Fruit fly (Drosophila melanogaster): Measurements from ENCODE around the gene Gr93a.

The Gr93a gene

DNA sequence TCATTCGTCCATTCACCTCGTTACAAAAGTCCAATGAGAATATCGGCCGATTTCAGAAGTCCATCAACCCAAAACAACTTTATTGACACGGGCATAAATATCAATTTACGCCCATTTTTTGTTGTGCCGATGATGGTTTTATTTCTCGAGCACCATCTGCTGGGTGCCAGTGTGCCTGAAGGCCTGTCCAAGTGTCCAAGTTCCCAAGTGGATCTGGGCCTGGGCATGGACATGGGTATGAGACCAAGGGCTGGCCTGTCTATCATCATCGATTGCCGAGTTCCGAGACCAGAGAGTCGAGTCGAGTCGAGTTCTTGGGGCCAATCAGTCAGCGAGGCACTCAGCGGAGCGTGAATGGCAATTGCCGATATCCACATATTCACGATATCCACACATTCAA, at the start of gene Gr93a:
Gr93a (plus strand) TSS at position 301 of the 400 bp plus-strand sequence.
- TF ChIP-seq usp (GFP tag; optimal IDR thresholded peaks at IDR 0.05), result no peak
- no peak for TF ChIP-seq pan (optimal IDR thresholded peaks at IDR 0.05)
- TF ChIP-seq CG8478 (optimal IDR thresholded peaks at IDR 0.05), result no peak
- no peak for TF ChIP-seq Dll (optimal IDR thresholded peaks at IDR 0.05)
- no peak for TF ChIP-seq psq (optimal IDR thresholded peaks at IDR 0.05)
- TF ChIP-seq EcR (GFP tag; optimal IDR thresholded peaks at IDR 0.05), result no peak

- TF ChIP-seq psq (optimal IDR thresholded peaks at IDR 0.05) (no peak), pan (optimal IDR thresholded peaks at IDR 0.05) (no peak), Dll (optimal IDR thresholded peaks at IDR 0.05) (no peak), usp (GFP tag; optimal IDR thresholded peaks at IDR 0.05) (no peak), EcR (GFP tag; optimal IDR thresholded peaks at IDR 0.05) (no peak), CG8478 (optimal IDR thresholded peaks at IDR 0.05) (no peak)
Measured at dm6 chr3R:21790392-21790791, 41.9 kb upstream of the Gr93a start.

dm6 chr3R:21793760-21794159, 38.5 kb upstream of the Gr93a start:
- TF ChIP-seq Dll (optimal IDR thresholded peaks at IDR 0.05) (no peak), pan (optimal IDR thresholded peaks at IDR 0.05) (no peak), EcR (GFP tag; optimal IDR thresholded peaks at IDR 0.05) (no peak), CG8478 (optimal IDR thresholded peaks at IDR 0.05) (no peak), usp (GFP tag; optimal IDR thresholded peaks at IDR 0.05) (no peak), psq (optimal IDR thresholded peaks at IDR 0.05) (no peak)

- TF ChIP-seq psq (optimal IDR thresholded peaks at IDR 0.05) (no peak), pan (optimal IDR thresholded peaks at IDR 0.05) (no peak), EcR (GFP tag; optimal IDR thresholded peaks at IDR 0.05) (no peak), usp (GFP tag; optimal IDR thresholded peaks at IDR 0.05) (no peak), CG8478 (optimal IDR thresholded peaks at IDR 0.05) (no peak), Dll (optimal IDR thresholded peaks at IDR 0.05) (no peak)
Measured at dm6 chr3R:21807264-21807663, 25.0 kb upstream of the Gr93a start.

DNA sequence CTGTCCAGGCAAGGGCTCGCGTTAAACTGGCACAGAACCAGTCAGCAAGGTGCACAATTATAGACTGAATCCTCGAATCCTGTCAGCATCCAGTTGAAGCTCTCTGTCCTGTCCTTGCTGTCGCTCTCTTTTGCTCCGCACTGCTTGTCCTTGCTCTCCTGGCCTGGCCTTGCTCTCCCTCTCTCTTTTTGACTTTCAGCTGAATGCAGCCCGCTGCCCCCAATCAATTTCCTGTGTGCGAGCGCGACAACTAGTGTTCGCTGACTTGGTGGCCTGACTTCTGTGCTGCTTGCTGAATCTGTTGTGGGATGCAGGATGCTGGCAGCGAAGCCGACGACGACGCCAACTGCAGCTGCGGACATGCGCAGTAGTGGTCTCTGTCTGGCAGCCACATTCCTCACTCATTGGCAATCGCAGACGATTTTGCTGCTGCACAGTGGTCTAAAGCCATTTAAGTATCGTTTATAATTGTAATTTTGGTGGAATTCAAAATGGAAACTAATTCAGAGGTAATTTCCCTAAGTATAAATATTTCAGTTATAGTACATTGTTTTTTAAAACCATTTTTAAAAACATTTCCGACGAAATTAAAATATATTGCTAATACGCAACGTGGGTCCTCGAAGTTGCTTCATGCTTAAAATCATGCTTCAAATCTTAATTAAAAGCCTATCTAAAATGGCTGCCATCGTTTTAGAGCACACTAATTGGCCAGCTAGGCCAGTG, 23.5 kb upstream of the Gr93a start:
- TF ChIP-seq EcR (GFP tag; optimal IDR thresholded peaks at IDR 0.05) (no peak), usp (GFP tag; optimal IDR thresholded peaks at IDR 0.05) (no peak), psq (optimal IDR thresholded peaks at IDR 0.05) (no peak)

- TF ChIP-seq psq (optimal IDR thresholded peaks at IDR 0.05), result no peak
- TF ChIP-seq EcR (GFP tag; optimal IDR thresholded peaks at IDR 0.05), result no peak
- TF ChIP-seq pan (optimal IDR thresholded peaks at IDR 0.05), result no peak
- TF ChIP-seq Dll (optimal IDR thresholded peaks at IDR 0.05), result no peak
- no peak for TF ChIP-seq usp (GFP tag; optimal IDR thresholded peaks at IDR 0.05)
- no peak for TF ChIP-seq CG8478 (optimal IDR thresholded peaks at IDR 0.05)
Measured at dm6 chr3R:21821684-21822561, 10.4 kb upstream of the Gr93a start.

DNA sequence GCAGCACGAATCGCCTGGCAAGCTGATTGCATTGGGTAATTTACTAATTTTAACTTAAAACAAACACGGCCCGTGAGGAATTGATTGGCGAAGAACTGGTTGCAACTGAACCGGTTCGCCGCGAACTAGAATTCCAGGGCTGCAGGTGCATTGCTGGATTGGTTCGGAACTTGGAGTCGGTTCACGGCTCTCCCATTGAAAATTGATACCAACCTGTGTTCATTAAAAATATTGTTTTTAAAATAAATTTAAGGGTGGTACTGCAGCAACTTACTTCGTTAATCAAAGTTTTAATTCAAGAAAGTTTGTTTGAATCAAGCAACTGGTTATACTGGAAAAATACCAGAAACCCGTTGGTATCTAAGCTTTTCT, 9.8 kb upstream of the Gr93a start, which contains the start of gene CASK:
CASK (minus strand) TSS at position 113 of the 372 bp plus-strand sequence.
- no peak for TF ChIP-seq pan (optimal IDR thresholded peaks at IDR 0.05)
- TF ChIP-seq usp (GFP tag; optimal IDR thresholded peaks at IDR 0.05), result no peak
- no peak for TF ChIP-seq psq (optimal IDR thresholded peaks at IDR 0.05)
- no peak for TF ChIP-seq CG8478 (optimal IDR thresholded peaks at IDR 0.05)
- no peak for TF ChIP-seq EcR (GFP tag; optimal IDR thresholded peaks at IDR 0.05)
- no peak for TF ChIP-seq Dll (optimal IDR thresholded peaks at IDR 0.05)

DNA sequence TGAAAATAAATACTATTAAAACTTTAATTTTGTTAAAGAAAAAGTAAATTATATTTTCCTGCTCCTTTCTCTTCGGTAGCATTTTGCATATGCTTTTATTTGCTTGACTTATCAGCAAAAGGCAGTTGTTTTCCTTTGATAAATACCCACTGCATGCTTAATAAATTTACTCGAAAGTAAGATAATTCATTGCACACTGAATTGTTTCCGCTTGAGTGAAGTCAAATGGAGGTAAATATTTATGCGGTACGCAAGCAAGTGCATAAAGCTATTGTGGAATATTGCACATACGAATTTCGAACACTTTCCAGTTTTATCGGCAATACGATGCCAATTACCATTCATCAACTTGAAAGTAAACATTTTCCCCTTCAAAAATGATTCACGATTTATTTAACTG, 9.2 kb upstream of the Gr93a start:
- TF ChIP-seq usp (GFP tag; optimal IDR thresholded peaks at IDR 0.05) (no peak), pan (optimal IDR thresholded peaks at IDR 0.05) (no peak), EcR (GFP tag; optimal IDR thresholded peaks at IDR 0.05) (no peak), CG8478 (optimal IDR thresholded peaks at IDR 0.05) (no peak), Dll (optimal IDR thresholded peaks at IDR 0.05) (no peak), psq (optimal IDR thresholded peaks at IDR 0.05) (no peak)

DNA sequence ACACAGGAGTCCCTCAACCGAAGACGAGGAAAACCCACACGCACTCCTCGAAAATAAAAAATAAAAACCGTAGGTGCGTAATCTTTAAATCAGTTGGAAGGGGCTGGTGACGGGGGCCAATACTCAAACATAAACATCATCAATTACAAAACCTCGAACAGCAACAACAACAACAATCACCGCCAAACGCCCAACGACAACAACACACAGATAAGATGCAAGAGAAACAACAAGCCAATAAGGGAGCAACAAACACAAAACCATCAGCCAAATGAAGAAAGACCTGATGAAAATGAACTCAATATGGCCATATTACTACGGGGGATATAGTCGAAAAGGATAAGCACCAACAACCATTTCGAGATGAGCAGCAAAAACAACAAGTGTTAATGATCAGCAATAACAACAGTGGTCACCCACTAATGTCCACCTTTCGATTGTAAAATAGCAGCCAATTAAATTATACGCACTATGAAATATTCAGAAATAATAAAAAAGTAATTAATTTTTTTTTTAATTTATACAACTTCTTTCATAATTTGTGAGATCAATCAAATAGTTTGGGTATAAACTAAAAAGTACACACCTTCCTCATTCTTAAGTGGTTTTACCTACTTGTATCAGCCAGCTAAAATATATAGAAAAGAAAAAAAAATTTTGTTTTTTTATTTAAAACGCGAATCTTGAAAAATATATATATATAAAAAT, 8.4 kb upstream of the Gr93a start:
- TF ChIP-seq pan (optimal IDR thresholded peaks at IDR 0.05) (no peak), EcR (GFP tag; optimal IDR thresholded peaks at IDR 0.05) (no peak), Dll (optimal IDR thresholded peaks at IDR 0.05) (no peak), psq (optimal IDR thresholded peaks at IDR 0.05) (no peak), CG8478 (optimal IDR thresholded peaks at IDR 0.05) (no peak), usp (GFP tag; optimal IDR thresholded peaks at IDR 0.05) (no peak)

DNA sequence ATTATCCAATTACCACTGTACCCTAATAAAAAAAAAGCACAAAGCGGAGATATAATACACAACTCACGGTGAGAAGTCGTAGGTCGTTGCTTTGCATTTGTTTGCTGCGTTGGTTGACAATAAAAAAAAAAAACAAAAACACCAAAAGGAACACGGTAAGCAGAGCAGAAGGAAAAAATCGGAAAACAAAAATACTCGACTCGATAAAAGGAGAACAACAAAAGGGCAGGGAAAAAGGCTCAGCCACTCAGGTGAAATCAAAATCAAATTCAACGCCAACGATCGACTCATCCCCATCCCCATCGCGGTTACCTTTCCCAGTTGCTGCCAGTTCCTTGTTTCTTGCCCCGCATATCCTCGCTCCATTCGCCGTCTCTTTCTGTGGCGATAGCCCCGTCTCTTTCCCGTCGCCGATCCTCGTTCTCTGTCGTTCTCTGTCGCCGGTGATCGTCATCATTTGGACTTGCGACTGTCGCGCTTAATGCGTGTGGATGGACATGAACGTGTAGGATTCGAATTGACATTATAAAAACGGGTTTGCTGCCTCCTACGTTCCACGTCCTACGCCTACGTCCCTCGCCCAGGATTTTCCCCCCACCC, 7.8 kb upstream of the Gr93a start:
- TF ChIP-seq Dll (optimal IDR thresholded peaks at IDR 0.05), result no peak
- no peak for TF ChIP-seq usp (GFP tag; optimal IDR thresholded peaks at IDR 0.05)
- TF ChIP-seq EcR (GFP tag; optimal IDR thresholded peaks at IDR 0.05), result no peak
- TF ChIP-seq CG8478 (optimal IDR thresholded peaks at IDR 0.05), result no peak
- no peak for TF ChIP-seq psq (optimal IDR thresholded peaks at IDR 0.05)
- no peak for TF ChIP-seq pan (optimal IDR thresholded peaks at IDR 0.05)

- no peak for TF ChIP-seq Dll (optimal IDR thresholded peaks at IDR 0.05)
- TF ChIP-seq pan (optimal IDR thresholded peaks at IDR 0.05), result no peak
- no peak for TF ChIP-seq EcR (GFP tag; optimal IDR thresholded peaks at IDR 0.05)
- no peak for TF ChIP-seq psq (optimal IDR thresholded peaks at IDR 0.05)
- TF ChIP-seq CG8478 (optimal IDR thresholded peaks at IDR 0.05), result no peak
- TF ChIP-seq usp (GFP tag; optimal IDR thresholded peaks at IDR 0.05), result no peak
Measured at dm6 chr3R:21825140-21825539, 7.2 kb upstream of the Gr93a start.

Data from whole organism.